Worm (Caenorhabditis elegans): ENCODE results near the gene mab-23.

DNA sequence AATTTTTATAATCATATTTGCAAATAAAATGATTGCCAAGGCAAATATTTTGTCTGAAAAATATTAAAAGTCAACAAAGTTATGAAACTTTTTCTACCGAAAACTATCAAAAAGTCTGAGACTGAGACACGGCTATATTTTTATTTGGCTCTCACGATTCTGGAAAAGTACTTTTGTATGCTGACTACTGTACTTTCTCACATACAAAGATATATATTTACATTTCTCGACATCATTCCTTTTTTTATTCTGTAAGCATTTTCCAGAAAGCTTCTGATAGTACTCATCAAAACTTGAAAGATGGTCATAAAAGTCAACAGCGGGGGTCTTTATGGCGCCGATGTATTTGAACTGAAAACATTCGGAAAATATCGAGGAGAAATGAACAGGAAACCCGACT lies 15.3 kb downstream of the mab-23 start, which contains the start of gene aqp-6:
- TF ChIP-seq ref-1 (GFP tag; conservative IDR thresholded peaks at IDR 0.05): no peak
- no peak for TF ChIP-seq med-1 (GFP tag; optimal IDR thresholded peaks at IDR 0.05; ENCODE audit: insufficient read depth)
- TF ChIP-seq flt-1 (GFP tag; IDR thresholded peaks at IDR 0.05): no peak
- TF ChIP-seq ztf-29 (GFP tag; IDR thresholded peaks at IDR 0.05): no peak
- no peak for TF ChIP-seq T22C8.4 (GFP tag; IDR thresholded peaks at IDR 0.05)

Data from whole organism, midembryonic.